Worm (Caenorhabditis elegans): ENCODE results near the gene nlp-101.
A peak's percentile ranks its signal among the peaks of the same experiment; 100 is the strongest.

The nlp-101 gene

DNA sequence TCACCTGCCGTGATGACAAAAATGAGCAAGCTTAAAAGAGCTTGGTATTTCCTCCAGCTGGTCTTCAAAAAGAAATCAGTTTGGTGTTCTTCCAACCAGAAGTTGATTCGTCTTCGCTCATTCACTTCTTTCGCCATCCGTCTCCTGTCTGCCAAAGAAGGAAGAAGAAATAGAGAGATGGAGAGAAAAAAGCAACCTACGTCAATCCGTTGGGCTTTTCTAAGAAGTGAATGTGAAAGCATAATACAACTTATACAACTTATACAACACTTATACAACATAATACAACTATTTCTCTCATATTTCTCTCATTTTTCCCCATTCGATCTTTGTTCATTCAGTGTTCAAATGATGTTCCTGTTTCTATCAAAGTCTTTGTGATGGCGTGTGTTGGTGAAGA is 27.7 kb upstream of the nlp-101 start:
- TF ChIP-seq ceh-82 (tag; optimal IDR thresholded peaks at IDR 0.05) (no peak), nfya-1 (tag; optimal IDR thresholded peaks at IDR 0.05; ENCODE audit: insufficient read depth) (peak; percentile 9)

ce11 chrX:7814747-7815146 is 23.9 kb upstream of the nlp-101 start:
- TF ChIP-seq pha-4 (tag; optimal IDR thresholded peaks at IDR 0.05) (peak; percentile 71), nhr-11 (tag; optimal IDR thresholded peaks at IDR 0.05) (no peak), nhr-76 (tag; optimal IDR thresholded peaks at IDR 0.05) (no peak), nfya-1 (tag; optimal IDR thresholded peaks at IDR 0.05; ENCODE audit: insufficient read depth) (peak; percentile 21), jun-1 (tag; optimal IDR thresholded peaks at IDR 0.05) (peak; percentile 34), fkh-2 (tag; optimal IDR thresholded peaks at IDR 0.05) (no peak), ceh-28 (tag; optimal IDR thresholded peaks at IDR 0.05) (peak; percentile 77), nhr-25 (tag; optimal IDR thresholded peaks at IDR 0.05) (peak; percentile 62), tbx-2 (tag; optimal IDR thresholded peaks at IDR 0.05) (no peak), ceh-82 (tag; optimal IDR thresholded peaks at IDR 0.05) (no peak), lin-39 (tag; optimal IDR thresholded peaks at IDR 0.05) (no peak), ztf-4 (tag; optimal IDR thresholded peaks at IDR 0.05) (no peak), elt-2 (tag; optimal IDR thresholded peaks at IDR 0.05) (peak; percentile 88), nhr-237 (tag; optimal IDR thresholded peaks at IDR 0.05) (no peak), pqm-1 (tag; optimal IDR thresholded peaks at IDR 0.05) (peak; percentile 86), nhr-23 (tag; optimal IDR thresholded peaks at IDR 0.05) (peak; percentile 67)

DNA sequence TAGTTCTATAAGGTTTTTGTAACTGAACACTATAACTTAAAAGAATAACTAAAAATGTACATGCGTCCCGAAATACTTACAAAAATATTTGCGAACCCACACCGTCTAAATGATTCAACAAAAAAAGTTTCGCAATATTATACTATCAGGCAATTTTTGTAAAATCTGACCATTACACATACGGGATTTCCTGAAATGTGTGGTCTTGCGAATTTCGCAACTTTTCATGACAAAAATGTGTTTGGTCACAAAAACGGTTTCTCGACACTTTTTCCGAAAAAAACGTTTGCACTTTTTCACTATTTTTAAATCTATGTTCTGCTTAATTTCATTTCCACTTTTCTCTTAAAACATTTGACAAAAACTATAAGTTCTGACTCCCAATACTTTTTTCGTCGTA is 23.5 kb upstream of the nlp-101 start:
- TF ChIP-seq fos-1 (tag; optimal IDR thresholded peaks at IDR 0.05), result no peak
- no peak for TF ChIP-seq nhr-11 (tag; optimal IDR thresholded peaks at IDR 0.05)
- no peak for TF ChIP-seq lin-15B (tag; optimal IDR thresholded peaks at IDR 0.05)
- TF ChIP-seq mml-1 (tag; optimal IDR thresholded peaks at IDR 0.05), result no peak
- TF ChIP-seq tbx-2 (tag; optimal IDR thresholded peaks at IDR 0.05), result no peak
- no peak for TF ChIP-seq nhr-237 (tag; optimal IDR thresholded peaks at IDR 0.05)
- TF ChIP-seq ceh-28 (tag; optimal IDR thresholded peaks at IDR 0.05), result no peak
- no peak for TF ChIP-seq ama-1 (optimal IDR thresholded peaks at IDR 0.05)
- TF ChIP-seq daf-12 (tag; optimal IDR thresholded peaks at IDR 0.05), result no peak
- TF ChIP-seq ceh-16 (tag; optimal IDR thresholded peaks at IDR 0.05), result no peak
- no peak for TF ChIP-seq ceh-9 (tag; optimal IDR thresholded peaks at IDR 0.05)
- TF ChIP-seq ceh-82 (tag; optimal IDR thresholded peaks at IDR 0.05), result no peak
- TF ChIP-seq pha-4 (tag; optimal IDR thresholded peaks at IDR 0.05), result no peak
- TF ChIP-seq nhr-25 (tag; optimal IDR thresholded peaks at IDR 0.05), result no peak
- no peak for TF ChIP-seq nhr-76 (tag; optimal IDR thresholded peaks at IDR 0.05)

ce11 chrX:7816434-7816974 is 22.2 kb upstream of the nlp-101 start, which contains the start of the genes sek-1 and R03G5.6:
Gene sek-1 (plus strand): TSS chrX:7816734.
Gene R03G5.6 (minus strand): TSS chrX:7816924.
- no peak for TF ChIP-seq nhr-28 (tag; optimal IDR thresholded peaks at IDR 0.05)
- no peak for TF ChIP-seq unc-62 (GFP tag; optimal IDR thresholded peaks at IDR 0.05)
- TF ChIP-seq ceh-82 (tag; optimal IDR thresholded peaks at IDR 0.05), result no peak
- TF ChIP-seq nhr-11 (tag; optimal IDR thresholded peaks at IDR 0.05), result no peak
- TF ChIP-seq elt-2 (tag; optimal IDR thresholded peaks at IDR 0.05), result no peak
- TF ChIP-seq lin-15B (tag; optimal IDR thresholded peaks at IDR 0.05), result no peak
- no peak for TF ChIP-seq pha-4 (tag; optimal IDR thresholded peaks at IDR 0.05)
- no peak for TF ChIP-seq elt-3 (tag; optimal IDR thresholded peaks at IDR 0.05)
- no peak for TF ChIP-seq nhr-25 (tag; optimal IDR thresholded peaks at IDR 0.05)
- no peak for TF ChIP-seq nhr-67 (tag; optimal IDR thresholded peaks at IDR 0.05)
- TF ChIP-seq ama-1 (optimal IDR thresholded peaks at IDR 0.05), result no peak
- no peak for TF ChIP-seq nfya-1 (tag; optimal IDR thresholded peaks at IDR 0.05; ENCODE audit: insufficient read depth)
- TF ChIP-seq skn-1 (tag; optimal IDR thresholded peaks at IDR 0.05), result no peak
- no peak for TF ChIP-seq egl-27 (tag; optimal IDR thresholded peaks at IDR 0.05)
- no peak for TF ChIP-seq ceh-16 (tag; optimal IDR thresholded peaks at IDR 0.05)
- TF ChIP-seq fkh-10 (GFP tag; optimal IDR thresholded peaks at IDR 0.05), result no peak
- no peak for TF ChIP-seq daf-12 (tag; optimal IDR thresholded peaks at IDR 0.05)
- TF ChIP-seq snpc-4 (tag; optimal IDR thresholded peaks at IDR 0.05), result no peak
- TF ChIP-seq zag-1 (tag; optimal IDR thresholded peaks at IDR 0.05), result no peak

DNA sequence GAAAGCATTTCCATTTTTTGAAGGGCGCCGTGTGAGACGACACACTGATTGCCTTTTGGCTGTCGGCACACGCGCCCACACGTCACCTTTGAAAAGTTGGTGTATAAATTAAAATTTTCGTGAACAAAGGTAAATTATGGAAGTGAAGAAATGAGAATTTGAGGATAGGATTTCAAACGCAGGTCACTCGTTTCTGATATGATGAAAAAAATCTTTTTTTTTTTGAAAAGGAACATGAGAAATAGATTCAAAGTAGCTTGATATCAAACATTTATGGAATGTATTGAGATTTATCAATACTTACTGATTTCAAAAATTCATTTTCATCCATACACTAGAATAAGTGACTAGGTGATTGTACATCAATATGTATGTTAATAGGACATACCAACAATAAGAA is 21.1 kb upstream of the nlp-101 start:
- TF ChIP-seq ceh-9 (tag; optimal IDR thresholded peaks at IDR 0.05), result no peak
- TF ChIP-seq fos-1 (tag; optimal IDR thresholded peaks at IDR 0.05), result no peak
- no peak for TF ChIP-seq sea-2 (GFP tag; optimal IDR thresholded peaks at IDR 0.05)
- TF ChIP-seq unc-39 (tag; optimal IDR thresholded peaks at IDR 0.05), result no peak
- no peak for TF ChIP-seq nhr-43 (tag; optimal IDR thresholded peaks at IDR 0.05; ENCODE audit: poor library complexity, severe bottlenecking)
- TF ChIP-seq mml-1 (tag; optimal IDR thresholded peaks at IDR 0.05), result no peak
- no peak for TF ChIP-seq ceh-82 (tag; optimal IDR thresholded peaks at IDR 0.05)
- no peak for TF ChIP-seq ztf-4 (tag; optimal IDR thresholded peaks at IDR 0.05)
- no peak for TF ChIP-seq nfya-1 (tag; optimal IDR thresholded peaks at IDR 0.05; ENCODE audit: insufficient read depth)
- TF ChIP-seq ztf-11 (tag; optimal IDR thresholded peaks at IDR 0.05), result no peak
- no peak for TF ChIP-seq egl-5 (tag; optimal IDR thresholded peaks at IDR 0.05)
- TF ChIP-seq lsy-12 (tag; optimal IDR thresholded peaks at IDR 0.05), result no peak
- no peak for TF ChIP-seq ZK546.5 (tag; optimal IDR thresholded peaks at IDR 0.05)
